Worm (Caenorhabditis elegans) whole organism, young adult: ENCODE measurements around the gene F56C9.8.

Experiments used
- B0019.2 ChIP-seq: fragments of 200-800 bp; sonication (Bioruptor generic); conservative IDR thresholded peaks from 2 replicates; pipeline ENCODE4 v1.3.6; 2022; ENCODE audit warnings: missing genetic modification reagents, missing genetic modification characterization, missing compliant biosample characterization
- B0035.1 ChIP-seq: sonication (generic microtip); optimal IDR thresholded peaks from 2 replicates; lab custom pipeline; 2016; ENCODE audit warnings: missing genetic modification characterization, mild to moderate bottlenecking, missing compliant biosample characterization, missing genotype, missing genetic modification reagents
- B0336.3 ChIP-seq: fragments of 200-800 bp; sonication (Bioruptor generic); IDR thresholded peaks from 2 replicates; pipeline ENCODE4 v1.3.6; 2022; ENCODE audit warnings: missing genetic modification characterization, missing compliant biosample characterization
- C06A6.2 ChIP-seq: fragments of 200-800 bp; sonication (Bioruptor generic); conservative IDR thresholded peaks from 2 replicates; pipeline ENCODE4 v1.3.6; 2022; ENCODE audit warnings: missing genetic modification characterization, missing compliant biosample characterization
- C17E4.6 ChIP-seq: fragments of 200-800 bp; sonication (Bioruptor generic); IDR thresholded peaks from 2 replicates; pipeline ENCODE4 v1.3.6; 2022; ENCODE audit warnings: missing genetic modification reagents, missing genetic modification characterization, missing compliant biosample characterization
- F23B12.7 ChIP-seq: sonication (generic microtip); optimal IDR thresholded peaks from 2 replicates; lab custom pipeline; 2017; ENCODE audit warnings: missing genetic modification characterization, mild to moderate bottlenecking, missing compliant biosample characterization, antibody characterized with exemption, moderate library complexity; ENCODE audit not compliant: insufficient read depth
- F39B2.1 ChIP-seq: fragments of 200-800 bp; sonication (Bioruptor generic); IDR thresholded peaks from 2 replicates; pipeline ENCODE4 v1.3.6; 2022; ENCODE audit warnings: missing genetic modification reagents, missing genetic modification characterization, missing compliant biosample characterization
- F52B5.7 ChIP-seq: sonication (generic microtip); optimal IDR thresholded peaks from 2 replicates; lab custom pipeline; 2016; ENCODE audit warnings: mild to moderate bottlenecking, missing genetic modification characterization, missing compliant biosample characterization
- F57A8.1 ChIP-seq: fragments of 200-800 bp; sonication (Bioruptor generic); optimal IDR thresholded peaks from 2 replicates; lab custom pipeline; 2018; ENCODE audit warnings: mild to moderate bottlenecking, missing genetic modification characterization, moderate library complexity, missing compliant biosample characterization
- F57C9.4 ChIP-seq: sonication (generic microtip); optimal IDR thresholded peaks from 2 replicates; lab custom pipeline; 2017; ENCODE audit warnings: mild to moderate bottlenecking, missing genetic modification characterization, missing compliant biosample characterization
- Y53G8AR.9 ChIP-seq: fragments of 200-800 bp; sonication (Bioruptor generic); conservative IDR thresholded peaks from 2 replicates; pipeline ENCODE4 v1.3.6; 2022; ENCODE audit warnings: missing genetic modification reagents, missing genetic modification characterization, missing compliant biosample characterization
- Y56A3A.18 ChIP-seq: fragments of 200-800 bp; sonication (Bioruptor generic); IDR thresholded peaks from 2 replicates; pipeline ENCODE4 v1.3.6; 2022; ENCODE audit warnings: missing genetic modification reagents, missing genetic modification characterization, missing compliant biosample characterization
- Y95B8A.8 ChIP-seq: fragments of 200-800 bp; sonication (Bioruptor generic); IDR thresholded peaks from 2 replicates; pipeline ENCODE4 v1.3.6; 2022; ENCODE audit warnings: missing genetic modification reagents, missing genetic modification characterization, missing compliant biosample characterization
- ama-1 ChIP-seq, 3 experiments: fragments of 150-350 bp in 1 of 3; sonication (generic microtip) in 2 of 3; optimal IDR thresholded peaks; 2 replicates each; lab custom pipeline; 2014 to 2018; ENCODE audit warnings: missing biosample characterization in 2 of 3, missing genetic modification characterization in 2 of 3, missing genetic modification reagents in 2 of 3
- atf-7 ChIP-seq: sonication (generic microtip); optimal IDR thresholded peaks from 2 replicates; lab custom pipeline; 2017; ENCODE audit warnings: mild to moderate bottlenecking, missing genetic modification characterization, missing compliant biosample characterization
- athp-1 ChIP-seq: sonication (generic microtip); optimal IDR thresholded peaks from 2 replicates; lab custom pipeline; 2017; ENCODE audit warnings: mild to moderate bottlenecking, missing genetic modification characterization, missing compliant biosample characterization
- cebp-1 ChIP-seq, 2 experiments: fragments of 200-800 bp in 1 of 2; sonication (Bioruptor generic) in 1 of 2; sonication (generic microtip) in 1 of 2; IDR thresholded peaks in 1 of 2; optimal IDR thresholded peaks in 1 of 2; 2 replicates each; pipeline versions ENCODE4 v1.3.6 to Lab custom; 2017 to 2022; ENCODE audit warnings: missing compliant biosample characterization in 2 of 2, missing genetic modification characterization in 2 of 2, mild to moderate bottlenecking in 1 of 2, missing genetic modification reagents in 1 of 2, moderate library complexity in 1 of 2
- chd-7 ChIP-seq: sonication (generic microtip); optimal IDR thresholded peaks from 2 replicates; lab custom pipeline; 2016; ENCODE audit warnings: mild to moderate bottlenecking, missing genetic modification characterization, moderate library complexity, missing compliant biosample characterization
- dpff-1 ChIP-seq: sonication (generic microtip); optimal IDR thresholded peaks from 2 replicates; lab custom pipeline; 2017; ENCODE audit warnings: mild to moderate bottlenecking, missing genetic modification characterization, missing compliant biosample characterization
- egrh-3 ChIP-seq: fragments of 200-800 bp; sonication (Bioruptor generic); IDR thresholded peaks from 2 replicates; pipeline ENCODE4 v1.3.6; 2022; ENCODE audit warnings: missing genetic modification reagents, missing genetic modification characterization, missing compliant biosample characterization
- fkh-3 ChIP-seq: sonication (generic microtip); optimal IDR thresholded peaks from 2 replicates; lab custom pipeline; 2016; ENCODE audit warnings: mild to moderate bottlenecking, missing genetic modification characterization, missing compliant biosample characterization
- hrde-1 ChIP-seq: sonication (generic microtip); optimal IDR thresholded peaks from 2 replicates; lab custom pipeline; 2016; ENCODE audit warnings: missing genetic modification characterization, mild to moderate bottlenecking, missing compliant biosample characterization, moderate library complexity, missing genotype, missing genetic modification reagents, borderline replicate concordance
- let-526 ChIP-seq: fragments of 200-800 bp; sonication (Bioruptor generic); IDR thresholded peaks from 2 replicates; pipeline ENCODE4 v1.3.6; 2022; ENCODE audit warnings: missing genetic modification reagents, missing genetic modification characterization, missing compliant biosample characterization
- lin-35 ChIP-seq, 3 experiments: fragments of 150-350 bp in 2 of 3; sonication (generic microtip) in 1 of 3; optimal IDR thresholded peaks; 2 replicates each; lab custom pipeline; 2014 to 2018; ENCODE audit warnings: missing biosample characterization in 3 of 3, missing genetic modification characterization in 3 of 3, missing genetic modification reagents in 3 of 3
- lin-40 ChIP-seq: sonication (generic microtip); optimal IDR thresholded peaks from 2 replicates; lab custom pipeline; 2016; ENCODE audit warnings: missing genetic modification characterization, mild to moderate bottlenecking, missing compliant biosample characterization, missing genotype, missing genetic modification reagents
- lin-54 ChIP-seq: fragments of 200-800 bp; sonication (Bioruptor generic); optimal IDR thresholded peaks from 2 replicates; lab custom pipeline; 2018; ENCODE audit warnings: mild to moderate bottlenecking, missing genetic modification characterization, missing compliant biosample characterization
- lsy-27 ChIP-seq: sonication (generic microtip); optimal IDR thresholded peaks from 2 replicates; lab custom pipeline; 2017; ENCODE audit warnings: missing genetic modification characterization, mild to moderate bottlenecking, missing compliant biosample characterization, antibody characterized with exemption, missing genotype, borderline replicate concordance; ENCODE audit not compliant: insufficient read depth
- madf-10 ChIP-seq: sonication (generic microtip); optimal IDR thresholded peaks from 2 replicates; lab custom pipeline; 2016; ENCODE audit warnings: mild to moderate bottlenecking, missing genetic modification characterization, missing compliant biosample characterization
- madf-3 ChIP-seq: fragments of 200-800 bp; sonication (Bioruptor generic); IDR thresholded peaks from 2 replicates; pipeline ENCODE4 v1.3.6; 2022; ENCODE audit warnings: missing genetic modification reagents, missing genetic modification characterization, missing compliant biosample characterization
- madf-6 ChIP-seq: fragments of 200-800 bp; sonication (Bioruptor generic); IDR thresholded peaks from 2 replicates; pipeline ENCODE4 v1.3.6; 2022; ENCODE audit warnings: missing genetic modification reagents, missing genetic modification characterization, missing compliant biosample characterization
- nfya-1 ChIP-seq: sonication (generic microtip); optimal IDR thresholded peaks from 2 replicates; lab custom pipeline; 2017; ENCODE audit warnings: antibody characterized with exemption, missing compliant biosample characterization, missing genetic modification characterization, borderline replicate concordance; ENCODE audit not compliant: insufficient read depth
- nfyb-1 ChIP-seq: fragments of 200-800 bp; sonication (Bioruptor generic); IDR thresholded peaks from 2 replicates; pipeline ENCODE4 v1.3.6; 2022; ENCODE audit warnings: missing genetic modification reagents, missing genetic modification characterization, missing compliant biosample characterization
- nhr-120 ChIP-seq: fragments of 200-800 bp; sonication (Bioruptor generic); IDR thresholded peaks from 2 replicates; pipeline ENCODE4 v1.3.6; 2022; ENCODE audit warnings: missing genetic modification characterization, missing compliant biosample characterization
- nhr-80 ChIP-seq: sonication (generic microtip); optimal IDR thresholded peaks from 2 replicates; lab custom pipeline; 2016; ENCODE audit warnings: missing genetic modification characterization, missing compliant biosample characterization
- repo-1 ChIP-seq: sonication (generic microtip); optimal IDR thresholded peaks from 2 replicates; lab custom pipeline; 2017; ENCODE audit warnings: mild to moderate bottlenecking, missing genetic modification characterization, missing compliant biosample characterization
- zim-3 ChIP-seq: sonication (generic microtip); optimal IDR thresholded peaks from 2 replicates; lab custom pipeline; 2017; ENCODE audit warnings: mild to moderate bottlenecking, missing genetic modification characterization, moderate library complexity, missing compliant biosample characterization

F56C9.8 gene

ce11 chrIII:7331671-7332070 is 12.4 kb upstream of the F56C9.8 start:
- TF ChIP-seq C17E4.6 (GFP tag; lab: Robert Waterston, UW) (no peak), Y95B8A.8 (GFP tag; lab: Robert Waterston, UW) (no peak), B0019.2 (GFP tag; lab: Robert Waterston, UW) (no peak), nhr-120 (no peak), madf-10 (tag; lab: Kevin White, UChicago) (no peak), F23B12.7 (no peak), lsy-27 (tag; lab: Kevin White, UChicago) (no peak), dpff-1 (tag; lab: Kevin White, UChicago) (no peak), cebp-1 (GFP tag; IDR thresholded peaks at IDR 0.05; lab: Robert Waterston, UW) (no peak), cebp-1 (tag; optimal IDR thresholded peaks at IDR 0.05; lab: Kevin White, UChicago) (no peak), F39B2.1 (GFP tag; lab: Robert Waterston, UW) (no peak), F57A8.1 (GFP tag; lab: Kevin White, UChicago) (no peak), chd-7 (tag; lab: Kevin White, UChicago) (no peak)

ce11 chrIII:7329155-7329732 is 9.9 kb upstream of the F56C9.8 start, which contains the start of gene lab-2:
Gene lab-2, minus strand, starts transcription at chrIII:7329607.
- TF ChIP-seq Y95B8A.8 (GFP tag; lab: Robert Waterston, UW) (0 out of 2 replicates have a peak, but pooled peaks have one; percentile 8), F52B5.7 (tag; lab: Kevin White, UChicago) (peak; percentile 67), lin-40 (tag; lab: Kevin White, UChicago) (peak; percentile 18), Y56A3A.18 (GFP tag; lab: Robert Waterston, UW) (peak; percentile 65; the same call in 1 of the 2 replicates), lin-35 (GFP tag; optimal IDR thresholded peaks at IDR 0.05; lab: Kevin White, UChicago) (no peak), B0336.3 (peak; percentile 71), dpff-1 (tag; lab: Kevin White, UChicago) (peak; percentile 40), egrh-3 (GFP tag; lab: Robert Waterston, UW) (no peak), repo-1 (peak; percentile 67), nfyb-1 (GFP tag; lab: Robert Waterston, UW) (peak; percentile 72; the same call in 1 of the 2 replicates), nhr-80 (tag; lab: Kevin White, UChicago) (no peak), madf-6 (GFP tag; lab: Robert Waterston, UW) (0 out of 2 replicates have a peak, but pooled peaks have one; percentile 34), B0035.1 (peak; percentile 26), nfya-1 (tag; lab: Kevin White, UChicago) (no peak), madf-3 (GFP tag; lab: Robert Waterston, UW) (no peak), C06A6.2 (GFP tag; lab: Robert Waterston, UW) (0 out of 2 replicates have a peak, but pooled peaks have one; percentile 10), let-526 (GFP tag; lab: Robert Waterston, UW) (0 out of 2 replicates have a peak, but pooled peaks have one; percentile 9), fkh-3 (tag; lab: Kevin White, UChicago) (peak; percentile 27), F57C9.4 (peak; percentile 70), ama-1 (optimal IDR thresholded peaks at IDR 0.05; lab: Kevin White, UChicago) (peak; percentile 51), ama-1 (GFP tag; optimal IDR thresholded peaks at IDR 0.05; lab: Kevin White, UChicago) (no peak), zim-3 (tag; lab: Kevin White, UChicago) (peak; percentile 17), Y53G8AR.9 (GFP tag; lab: Robert Waterston, UW) (peak; percentile 53; the same call in 1 of the 2 replicates), cebp-1 (GFP tag; IDR thresholded peaks at IDR 0.05; lab: Robert Waterston, UW) (no peak), cebp-1 (tag; optimal IDR thresholded peaks at IDR 0.05; lab: Kevin White, UChicago) (peak; percentile 33), athp-1 (tag; lab: Kevin White, UChicago) (peak; percentile 78), atf-7 (tag; lab: Kevin White, UChicago) (peak; percentile 27), lin-54 (GFP tag; lab: Kevin White, UChicago) (peak; percentile 10), hrde-1 (no peak), chd-7 (tag; lab: Kevin White, UChicago) (peak; percentile 52)
